Fruit fly (Drosophila melanogaster) whole organism, pupa: ENCODE measurements around the gene CG4998.

Source experiments
- CG13204 ChIP-seq: fragments of 200-800 bp; sonication (Bioruptor generic); optimal IDR thresholded peaks from 2 replicates; lab custom pipeline; 2018; ENCODE audit warnings: missing biosample characterization, mild to moderate bottlenecking, missing genetic modification characterization, moderate library complexity
- CG14655 ChIP-seq: fragments of 200-800 bp; sonication (Bioruptor generic); optimal IDR thresholded peaks from 3 replicates; lab custom pipeline; 2017; ENCODE audit warnings: mild to moderate bottlenecking, missing biosample characterization, missing genetic modification reagents, missing genetic modification characterization
- CG32121 ChIP-seq: fragments of 200-800 bp; sonication (Bioruptor generic); IDR thresholded peaks from 2 replicates; pipeline ENCODE4 v1.3.6; 2022; ENCODE audit warnings: missing biosample characterization, missing genetic modification characterization
- CG8301 ChIP-seq: fragments of 200-800 bp; sonication (Bioruptor generic); optimal IDR thresholded peaks from 2 replicates; lab custom pipeline; 2018; ENCODE audit warnings: missing biosample characterization, mild to moderate bottlenecking, missing genetic modification characterization
- CG9948 ChIP-seq: fragments of 200-800 bp; sonication (Bioruptor generic); optimal IDR thresholded peaks from 2 replicates; lab custom pipeline; 2018; ENCODE audit warnings: missing biosample characterization, mild to moderate bottlenecking, missing genetic modification characterization, moderate library complexity
- D1 ChIP-seq: fragments of 200-800 bp; sonication (Bioruptor generic); optimal IDR thresholded peaks from 2 replicates; lab custom pipeline; 2018; ENCODE audit warnings: missing biosample characterization, mild to moderate bottlenecking, missing genetic modification characterization, moderate library complexity
- Ets98B ChIP-seq: fragments of 200-800 bp; sonication (Bioruptor generic); IDR thresholded peaks from 2 replicates; pipeline ENCODE4 v1.3.6; 2022; ENCODE audit warnings: missing biosample characterization, missing genetic modification characterization
- fd96Ca ChIP-seq: fragments of 200-800 bp; sonication (Bioruptor generic); IDR thresholded peaks from 3 replicates; pipeline ENCODE4 v1.3.6; 2022; ENCODE audit warnings: missing biosample characterization, missing genetic modification characterization
- gl ChIP-seq: fragments of 200-800 bp; sonication (Bioruptor generic); optimal IDR thresholded peaks from 2 replicates; lab custom pipeline; 2018; ENCODE audit warnings: missing biosample characterization, mild to moderate bottlenecking, missing genetic modification characterization
- rn ChIP-seq: fragments of 200-800 bp; sonication (Bioruptor generic); IDR thresholded peaks from 2 replicates; pipeline ENCODE4 v1.3.6; 2022; ENCODE audit warnings: missing biosample characterization, missing genetic modification characterization

dm6 chr3L:16330740-16331139 is 8.1 kb upstream of the CG4998 start, which contains the start of gene CG33060:
- TF ChIP-seq CG14655 (GFP tag; lab: Kevin White, UChicago) (no peak), rn (no peak), CG13204 (GFP tag; lab: Kevin White, UChicago) (no peak), D1 (tag; lab: Kevin White, UChicago) (no peak), gl (tag; lab: Kevin White, UChicago) (no peak), fd96Ca (GFP tag; lab: Robert Waterston, UW) (no peak), CG32121 (no peak), CG9948 (tag; lab: Kevin White, UChicago) (no peak), CG8301 (no peak), Ets98B (no peak)
